Fruit fly (Drosophila melanogaster) whole organism, embryonic: Measurements from ENCODE around the gene CG3337.
A peak's percentile ranks its signal among the peaks of the same experiment; 100 is the strongest.

Experiments used
- B-H2 ChIP-seq: fragments of 200-800 bp; sonication (Bioruptor generic); optimal IDR thresholded peaks from 2 replicates; lab custom pipeline; 2018; ENCODE audit warnings: missing biosample characterization, mild to moderate bottlenecking, missing genetic modification characterization
- CG10147 ChIP-seq: fragments of 200-800 bp; sonication (Bioruptor generic); optimal IDR thresholded peaks from 2 replicates; lab custom pipeline; 2019; ENCODE audit warnings: missing biosample characterization, mild to moderate bottlenecking, missing genetic modification characterization, moderate library complexity
- CG11560 ChIP-seq: fragments of 200-800 bp; sonication (Bioruptor generic); IDR thresholded peaks from 3 replicates; pipeline ENCODE4 v1.3.6; 2022; ENCODE audit warnings: missing biosample characterization, missing genetic modification characterization
- CG11723 ChIP-seq: fragments of 200-800 bp; sonication (Bioruptor generic); optimal IDR thresholded peaks from 2 replicates; lab custom pipeline; 2017; ENCODE audit warnings: missing biosample characterization, mild to moderate bottlenecking, missing genetic modification characterization
- CG12659 ChIP-seq: fragments of 200-800 bp; sonication (Bioruptor generic); optimal IDR thresholded peaks from 3 replicates; lab custom pipeline; 2017; ENCODE audit warnings: mild to moderate bottlenecking, missing biosample characterization, missing genetic modification reagents, missing genetic modification characterization
- CG14710 ChIP-seq: fragments of 200-800 bp; sonication (Bioruptor generic); optimal IDR thresholded peaks from 3 replicates; lab custom pipeline; 2019; ENCODE audit warnings: missing biosample characterization, mild to moderate bottlenecking, missing genetic modification characterization, moderate library complexity
- CG16815 ChIP-seq: fragments of 200-800 bp; sonication (Bioruptor generic); optimal IDR thresholded peaks from 3 replicates; lab custom pipeline; 2017; ENCODE audit warnings: missing biosample characterization, mild to moderate bottlenecking, missing genetic modification characterization
- CG17385 ChIP-seq: fragments of 200-800 bp; sonication (Bioruptor generic); optimal IDR thresholded peaks from 3 replicates; lab custom pipeline; 2018; ENCODE audit warnings: missing biosample characterization, mild to moderate bottlenecking, missing genetic modification characterization
- CG17829 ChIP-seq: fragments of 200-800 bp; optimal IDR thresholded peaks from 2 replicates; lab custom pipeline; 2019; ENCODE audit warnings: missing biosample characterization, mild to moderate bottlenecking, missing genetic modification characterization, moderate library complexity
- CG18476 ChIP-seq: fragments of 200-800 bp; sonication (Bioruptor generic); optimal IDR thresholded peaks from 2 replicates; lab custom pipeline; 2016; ENCODE audit warnings: missing biosample characterization, mild to moderate bottlenecking, missing genetic modification characterization
- CG2116 ChIP-seq: fragments of 200-800 bp; sonication (Bioruptor generic); optimal IDR thresholded peaks from 3 replicates; lab custom pipeline; 2018; ENCODE audit warnings: missing biosample characterization, mild to moderate bottlenecking, missing genetic modification characterization
- CG30431 ChIP-seq: fragments of 200-800 bp; sonication (Bioruptor generic); optimal IDR thresholded peaks from 2 replicates; lab custom pipeline; 2017; ENCODE audit warnings: missing biosample characterization, missing genetic modification characterization
- CG32532 ChIP-seq: fragments of 200-800 bp; sonication (Bioruptor generic); IDR thresholded peaks from 2 replicates; pipeline ENCODE4 v1.3.6; 2022; ENCODE audit warnings: missing biosample characterization, missing genetic modification characterization
- CG3281 ChIP-seq: fragments of 200-800 bp; sonication (Bioruptor generic); optimal IDR thresholded peaks from 3 replicates; lab custom pipeline; 2017; ENCODE audit warnings: missing biosample characterization, mild to moderate bottlenecking, missing genetic modification characterization
- CG6854 ChIP-seq: fragments of 200-800 bp; sonication (Bioruptor generic); optimal IDR thresholded peaks from 3 replicates; lab custom pipeline; 2017; ENCODE audit warnings: missing biosample characterization, mild to moderate bottlenecking, missing genetic modification characterization
- CG7357 ChIP-seq: fragments of 200-800 bp; sonication (Bioruptor generic); IDR thresholded peaks from 3 replicates; pipeline ENCODE4 v1.3.6; 2022; ENCODE audit warnings: missing biosample characterization, missing genetic modification characterization
- CG7556 ChIP-seq: fragments of 200-800 bp; sonication (Bioruptor generic); optimal IDR thresholded peaks from 2 replicates; lab custom pipeline; 2017; ENCODE audit warnings: missing biosample characterization, mild to moderate bottlenecking, missing genetic modification characterization
- CG7745 ChIP-seq: fragments of 200-800 bp; sonication (Bioruptor generic); optimal IDR thresholded peaks from 2 replicates; lab custom pipeline; 2018; ENCODE audit warnings: missing biosample characterization, mild to moderate bottlenecking, missing genetic modification characterization, moderate library complexity
- CG8944 ChIP-seq: fragments of 200-800 bp; sonication (Bioruptor generic); optimal IDR thresholded peaks from 3 replicates; lab custom pipeline; 2016; ENCODE audit warnings: missing biosample characterization, missing genetic modification characterization
- CoRest ChIP-seq: fragments of 200-800 bp; sonication (Bioruptor generic); optimal IDR thresholded peaks from 3 replicates; lab custom pipeline; 2018; ENCODE audit warnings: missing biosample characterization, mild to moderate bottlenecking, missing genetic modification characterization, moderate library complexity
- Dek ChIP-seq: fragments of 200-800 bp; sonication (Bioruptor generic); optimal IDR thresholded peaks from 3 replicates; lab custom pipeline; 2019; ENCODE audit warnings: missing biosample characterization, mild to moderate bottlenecking, missing genetic modification characterization, moderate library complexity
- ERR ChIP-seq: fragments of 200-800 bp; sonication (Bioruptor generic); optimal IDR thresholded peaks from 2 replicates; lab custom pipeline; 2016; ENCODE audit warnings: missing biosample characterization, missing genetic modification characterization
- Jarid2 ChIP-seq: fragments of 200-800 bp; sonication (Bioruptor generic); optimal IDR thresholded peaks from 3 replicates; lab custom pipeline; 2017; ENCODE audit warnings: mild to moderate bottlenecking, missing biosample characterization, missing genetic modification reagents, missing genetic modification characterization
- Mad ChIP-seq: fragments of 200-800 bp; sonication (Bioruptor generic); optimal IDR thresholded peaks from 2 replicates; lab custom pipeline; 2016; ENCODE audit warnings: missing biosample characterization, missing genetic modification characterization
- Myb ChIP-seq: fragments of 200-800 bp; sonication (Bioruptor generic); optimal IDR thresholded peaks from 2 replicates; lab custom pipeline; 2016; ENCODE audit warnings: missing biosample characterization, missing genetic modification characterization
- Neu2 ChIP-seq: fragments of 200-800 bp; sonication (Bioruptor generic); optimal IDR thresholded peaks from 3 replicates; lab custom pipeline; 2016; ENCODE audit warnings: missing biosample characterization, missing genetic modification characterization, borderline replicate concordance
- Pdp1 ChIP-seq, 2 experiments: fragments of 200-800 bp; sonication (Bioruptor generic); optimal IDR thresholded peaks; 3 replicates each; lab custom pipeline; 2016; ENCODE audit warnings: missing biosample characterization in 2 of 2, missing genetic modification characterization in 2 of 2, mild to moderate bottlenecking in 1 of 2, moderate library complexity in 1 of 2
- Scr ChIP-seq: fragments of 200-800 bp; sonication (Bioruptor generic); IDR thresholded peaks from 2 replicates; pipeline ENCODE4 v1.3.6; 2022; ENCODE audit warnings: missing biosample characterization, missing genetic modification characterization; ENCODE audit not compliant: partially characterized antibody
- Ssrp ChIP-seq: fragments of 200-800 bp; sonication (Bioruptor generic); optimal IDR thresholded peaks from 2 replicates; lab custom pipeline; 2018; ENCODE audit warnings: missing biosample characterization, mild to moderate bottlenecking, missing genetic modification characterization, moderate library complexity
- Tbp ChIP-seq: fragments of >200 bp; optimal IDR thresholded peaks from 2 replicates; lab custom pipeline; 2018; ENCODE audit warnings: missing biosample characterization, missing genetic modification characterization
- az2 ChIP-seq: fragments of 200-800 bp; sonication (Bioruptor generic); optimal IDR thresholded peaks from 3 replicates; lab custom pipeline; 2016; ENCODE audit warnings: missing biosample characterization, missing genetic modification characterization
- chif ChIP-seq, 2 experiments: fragments of 200-800 bp; sonication (Bioruptor generic); optimal IDR thresholded peaks; 3 replicates each; lab custom pipeline; 2016; ENCODE audit warnings: missing biosample characterization in 2 of 2, missing genetic modification characterization in 2 of 2
- chn ChIP-seq: fragments of 200-800 bp; sonication (Bioruptor generic); optimal IDR thresholded peaks from 2 replicates; lab custom pipeline; 2016; ENCODE audit warnings: missing biosample characterization, missing genetic modification characterization
- ems ChIP-seq: fragments of 200-800 bp; sonication (Bioruptor generic); optimal IDR thresholded peaks from 3 replicates; lab custom pipeline; 2016; ENCODE audit warnings: missing biosample characterization, missing genetic modification characterization
- esg ChIP-seq: fragments of 200-800 bp; sonication (Bioruptor generic); conservative IDR thresholded peaks from 2 replicates; pipeline ENCODE4 v1.3.6; 2022; ENCODE audit warnings: missing biosample characterization, missing genetic modification characterization
- exex ChIP-seq: fragments of 200-800 bp; sonication (Bioruptor generic); optimal IDR thresholded peaks from 4 replicates; lab custom pipeline; 2018; ENCODE audit warnings: missing biosample characterization, mild to moderate bottlenecking, missing genetic modification characterization, moderate library complexity
- fd96Cb ChIP-seq: fragments of 200-800 bp; sonication (Bioruptor generic); optimal IDR thresholded peaks from 2 replicates; lab custom pipeline; 2018; ENCODE audit warnings: missing biosample characterization, mild to moderate bottlenecking, missing genetic modification characterization, moderate library complexity
- fu2 ChIP-seq: fragments of 200-800 bp; sonication (Bioruptor generic); optimal IDR thresholded peaks from 2 replicates; lab custom pipeline; 2016; ENCODE audit warnings: missing biosample characterization, missing genetic modification characterization
- ken ChIP-seq: fragments of 200-800 bp; sonication (Bioruptor generic); IDR thresholded peaks from 3 replicates; pipeline ENCODE4 v1.3.6; 2022; ENCODE audit warnings: missing biosample characterization, missing genetic modification characterization
- lola ChIP-seq, 3 experiments: fragments of >200 bp in 2 of 3; fragments of 200-800 bp in 1 of 3; sonication (Bioruptor generic) in 1 of 3; optimal IDR thresholded peaks; 2 replicates each; lab custom pipeline; 2017 to 2019; ENCODE audit warnings: missing biosample characterization in 3 of 3, missing genetic modification characterization in 3 of 3, mild to moderate bottlenecking in 1 of 3, moderate library complexity in 1 of 3
- mam ChIP-seq: fragments of 200-800 bp; sonication (Bioruptor generic); optimal IDR thresholded peaks from 3 replicates; lab custom pipeline; 2016; ENCODE audit warnings: missing biosample characterization, missing genetic modification characterization
- mld ChIP-seq: fragments of 200-800 bp; sonication (Bioruptor generic); IDR thresholded peaks from 3 replicates; pipeline ENCODE4 v1.3.6; 2022; ENCODE audit warnings: missing biosample characterization, missing genetic modification characterization; ENCODE audit not compliant: partially characterized antibody
- nom ChIP-seq: fragments of 200-800 bp; sonication (Bioruptor generic); optimal IDR thresholded peaks from 2 replicates; lab custom pipeline; 2017; ENCODE audit warnings: missing biosample characterization, missing genetic modification characterization, mild to moderate bottlenecking, moderate library complexity, missing genetic modification reagents
- pnt ChIP-seq: fragments of 200-800 bp; sonication (Bioruptor generic); optimal IDR thresholded peaks from 3 replicates; lab custom pipeline; 2016; ENCODE audit warnings: missing biosample characterization, missing genetic modification characterization
- shn ChIP-seq: fragments of 200-800 bp; sonication (Bioruptor generic); optimal IDR thresholded peaks from 3 replicates; lab custom pipeline; 2016; ENCODE audit warnings: missing biosample characterization, missing genetic modification characterization
- sna ChIP-seq: fragments of 200-800 bp; sonication (Bioruptor generic); IDR thresholded peaks from 2 replicates; pipeline ENCODE4 v1.3.6; 2022; ENCODE audit warnings: missing biosample characterization, missing genetic modification characterization; ENCODE audit not compliant: partially characterized antibody
- sug ChIP-seq: fragments of 200-800 bp; optimal IDR thresholded peaks from 2 replicates; lab custom pipeline; 2019; ENCODE audit warnings: missing biosample characterization, mild to moderate bottlenecking, missing genetic modification characterization, moderate library complexity
- ttk ChIP-seq: fragments of 200-800 bp; sonication (Bioruptor generic); IDR thresholded peaks from 2 replicates; pipeline ENCODE4 v2.1.2; 2022; ENCODE audit warnings: missing biosample characterization, missing genetic modification characterization

CG3337 gene

dm6 chr3R:21186606-21187393 lies 36.6 kb downstream of the CG3337 start (continued):
- peak; percentile 49 for TF ChIP-seq CG14710 (tag; lab: Kevin White, UChicago)
- TF ChIP-seq Pdp1 (GFP tag; optimal IDR thresholded peaks at IDR 0.05; lab: Kevin White, UChicago) = peak in 1 of 2 experiments; percentile 40
- TF ChIP-seq CG17385 (GFP tag; lab: Kevin White, UChicago) = peak; percentile 23
- peak; percentile 53 for TF ChIP-seq ERR (GFP tag; lab: Kevin White, UChicago)
- TF ChIP-seq exex (tag; lab: Kevin White, UChicago) = no peak
- peak; percentile 22 for TF ChIP-seq CG10147 (GFP tag; lab: Kevin White, UChicago)
- TF ChIP-seq Jarid2 (GFP tag; lab: Kevin White, UChicago) = no peak
- peak; percentile 43 for TF ChIP-seq az2
- no peak for TF ChIP-seq Myb (GFP tag; lab: Kevin White, UChicago)
- TF ChIP-seq CG8944 (GFP tag; lab: Kevin White, UChicago) = no peak
- peak; percentile 29 for TF ChIP-seq Mad (GFP tag; lab: Kevin White, UChicago)
- peak; percentile 13 for TF ChIP-seq CG17829 (tag; lab: Kevin White, UChicago)
- TF ChIP-seq CG7556 (GFP tag; lab: Kevin White, UChicago) = peak; percentile 64
- TF ChIP-seq Scr (GFP tag; lab: Robert Waterston, UW) = no peak
- TF ChIP-seq CG30431 = peak; percentile 20
- TF ChIP-seq CG11560 (tag; lab: Robert Waterston, UW) = no peak
- no peak for TF ChIP-seq Dek (tag; lab: Kevin White, UChicago)
- TF ChIP-seq Ssrp (tag; lab: Kevin White, UChicago) = peak; percentile 31
- TF ChIP-seq ems = peak; percentile 32
- no peak for TF ChIP-seq nom (GFP tag; lab: Kevin White, UChicago)
- peak; percentile 45 for TF ChIP-seq CG18476 (GFP tag; lab: Kevin White, UChicago)
- TF ChIP-seq Neu2 (GFP tag; lab: Kevin White, UChicago) = no peak
- no peak for TF ChIP-seq CG32532 (GFP tag; lab: Robert Waterston, UW)
- peak in 1 of 3 experiments; percentile 59 for TF ChIP-seq lola (GFP tag; optimal IDR thresholded peaks at IDR 0.05; lab: Kevin White, UChicago)
- no peak for TF ChIP-seq pnt (GFP tag; lab: Kevin White, UChicago)
- TF ChIP-seq chn (GFP tag; lab: Kevin White, UChicago) = peak; percentile 20
- no peak for TF ChIP-seq sna (GFP tag; lab: Robert Waterston, UW)
- TF ChIP-seq B-H2 (GFP tag; lab: Kevin White, UChicago) = peak; percentile 1
- TF ChIP-seq fu2 = no peak
- TF ChIP-seq sug (tag; lab: Kevin White, UChicago) = no peak
- no peak for TF ChIP-seq ttk (GFP tag; lab: Robert Waterston, UW)
- TF ChIP-seq CG12659 (GFP tag; lab: Kevin White, UChicago) = peak; percentile 46
- no peak for TF ChIP-seq CG7357 (GFP tag; lab: Robert Waterston, UW)
- no peak for TF ChIP-seq shn (GFP tag; lab: Kevin White, UChicago)
- TF ChIP-seq mld = no peak
- no peak for TF ChIP-seq ken (GFP tag; lab: Robert Waterston, UW)
- TF ChIP-seq Tbp = peak; percentile 89
- peak; percentile 51 for TF ChIP-seq CG6854
- peak; percentile 7 for TF ChIP-seq fd96Cb (tag; lab: Kevin White, UChicago)
- peak; percentile 22 for TF ChIP-seq CG11723 (GFP tag; lab: Kevin White, UChicago)
- peak; percentile 43 for TF ChIP-seq CG16815 (GFP tag; lab: Kevin White, UChicago)
- TF ChIP-seq CG3281 (GFP tag; lab: Kevin White, UChicago) = peak; percentile 19
- TF ChIP-seq CoRest (tag; lab: Kevin White, UChicago) = peak; percentile 49
- 0 out of 2 replicates have a peak, but pooled peaks have one; percentile 5 for TF ChIP-seq esg
- TF ChIP-seq CG2116 (GFP tag; lab: Kevin White, UChicago) = no peak
- peak; percentile 0 for TF ChIP-seq mam
- TF ChIP-seq chif (GFP tag; optimal IDR thresholded peaks at IDR 0.05; lab: Kevin White, UChicago) = peak in 1 of 2 experiments; percentile 27
- no peak for TF ChIP-seq CG7745
